Worm (Caenorhabditis elegans) whole organism, mixed stage, embryonic: Measurements from ENCODE around the gene F34H10.3.

ENCODE experiments used
- M03D4.4 ChIP-seq: sonication (generic microtip); optimal IDR thresholded peaks from 2 replicates; lab custom pipeline; 2017; ENCODE audit warnings: mild to moderate bottlenecking, missing genetic modification characterization, missing compliant biosample characterization
- bed-3 ChIP-seq: fragments of 200-800 bp; sonication (Bioruptor generic); optimal IDR thresholded peaks from 3 replicates; lab custom pipeline; 2018; ENCODE audit warnings: mild to moderate bottlenecking, missing genetic modification characterization, moderate library complexity, missing compliant biosample characterization
- blmp-1 ChIP-seq: fragments of 150-350 bp; optimal IDR thresholded peaks from 2 replicates; lab custom pipeline; 2014; ENCODE audit warnings: missing biosample characterization, missing genetic modification characterization
- ceh-39 ChIP-seq: fragments of 150-350 bp; optimal IDR thresholded peaks from 2 replicates; lab custom pipeline; 2014; ENCODE audit warnings: missing biosample characterization, missing genetic modification characterization
- ceh-83 ChIP-seq: fragments of 200-800 bp; sonication (Bioruptor generic); optimal IDR thresholded peaks from 2 replicates; lab custom pipeline; 2018; ENCODE audit warnings: mild to moderate bottlenecking, missing genetic modification characterization, missing compliant biosample characterization
- ces-1 ChIP-seq: fragments of 150-350 bp; optimal IDR thresholded peaks from 2 replicates; lab custom pipeline; 2014; ENCODE audit warnings: missing biosample characterization, missing genetic modification reagents, missing genetic modification characterization
- cnd-1 ChIP-seq: fragments of 200-800 bp; sonication (Bioruptor generic); optimal IDR thresholded peaks from 2 replicates; lab custom pipeline; 2018; ENCODE audit warnings: mild to moderate bottlenecking, missing genetic modification characterization, missing compliant biosample characterization
- drap-1 ChIP-seq: fragments of 200-800 bp; sonication (Bioruptor generic); optimal IDR thresholded peaks from 3 replicates; lab custom pipeline; 2018; ENCODE audit warnings: mild to moderate bottlenecking, missing genetic modification characterization, missing compliant biosample characterization
- elt-1 ChIP-seq: sonication (generic microtip); optimal IDR thresholded peaks from 2 replicates; lab custom pipeline; 2017; ENCODE audit warnings: missing genetic modification characterization, mild to moderate bottlenecking, missing compliant biosample characterization, antibody characterized with exemption, moderate library complexity, borderline replicate concordance; ENCODE audit not compliant: insufficient read depth
- elt-3 ChIP-seq: fragments of 150-350 bp; optimal IDR thresholded peaks from 2 replicates; lab custom pipeline; 2014; ENCODE audit warnings: missing biosample characterization, missing genetic modification characterization
- flh-1 ChIP-seq: fragments of 200-800 bp; sonication (Bioruptor generic); optimal IDR thresholded peaks from 2 replicates; lab custom pipeline; 2018; ENCODE audit warnings: mild to moderate bottlenecking, missing genetic modification characterization, moderate library complexity, missing compliant biosample characterization
- ham-2 ChIP-seq: fragments of 200-800 bp; sonication (Bioruptor generic); optimal IDR thresholded peaks from 2 replicates; lab custom pipeline; 2018; ENCODE audit warnings: mild to moderate bottlenecking, missing genetic modification characterization, missing compliant biosample characterization
- hlh-1 ChIP-seq: fragments of 150-350 bp; optimal IDR thresholded peaks from 2 replicates; lab custom pipeline; 2014; ENCODE audit warnings: missing biosample characterization, missing genetic modification reagents, missing genetic modification characterization
- lin-13 ChIP-seq: fragments of 150-350 bp; optimal IDR thresholded peaks from 2 replicates; lab custom pipeline; 2014; ENCODE audit warnings: missing biosample characterization, missing genetic modification characterization
- lin-32 ChIP-seq: fragments of 200-800 bp; sonication (Bioruptor generic); optimal IDR thresholded peaks from 2 replicates; lab custom pipeline; 2018; ENCODE audit warnings: mild to moderate bottlenecking, missing genetic modification characterization, missing compliant biosample characterization
- lsy-2 ChIP-seq: fragments of 150-350 bp; optimal IDR thresholded peaks from 2 replicates; lab custom pipeline; 2014; ENCODE audit warnings: missing biosample characterization, missing genetic modification characterization
- mab-5 ChIP-seq: fragments of 150-350 bp; optimal IDR thresholded peaks from 2 replicates; lab custom pipeline; 2014; ENCODE audit warnings: missing biosample characterization, missing genetic modification characterization
- mep-1 ChIP-seq: fragments of 150-350 bp; optimal IDR thresholded peaks from 2 replicates; lab custom pipeline; 2017; ENCODE audit warnings: missing biosample characterization, missing genetic modification reagents, missing genetic modification characterization, inconsistent platforms
- mls-2 ChIP-seq: sonication (generic microtip); optimal IDR thresholded peaks from 2 replicates; lab custom pipeline; 2016; ENCODE audit warnings: mild to moderate bottlenecking, missing genetic modification characterization, moderate library complexity, missing compliant biosample characterization
- nhr-2 ChIP-seq: fragments of 150-350 bp; optimal IDR thresholded peaks from 2 replicates; lab custom pipeline; 2014; ENCODE audit warnings: missing biosample characterization, missing genetic modification characterization
- nhr-28 ChIP-seq: fragments of 150-350 bp; optimal IDR thresholded peaks from 2 replicates; lab custom pipeline; 2014; ENCODE audit warnings: missing biosample characterization, missing genetic modification characterization
- nhr-76 ChIP-seq: sonication (generic microtip); optimal IDR thresholded peaks from 2 replicates; lab custom pipeline; 2017; ENCODE audit warnings: missing biosample characterization, missing genetic modification characterization
- pha-4 ChIP-seq: fragments of 150-350 bp; optimal IDR thresholded peaks from 2 replicates; lab custom pipeline; 2018; ENCODE audit warnings: missing biosample characterization, missing genetic modification reagents, missing genetic modification characterization
- sem-2 ChIP-seq: fragments of 200-800 bp; sonication (Bioruptor generic); optimal IDR thresholded peaks from 2 replicates; lab custom pipeline; 2018; ENCODE audit warnings: mild to moderate bottlenecking, missing genetic modification characterization, missing compliant biosample characterization
- snpc-4 ChIP-seq: fragments of 150-350 bp; optimal IDR thresholded peaks from 2 replicates; lab custom pipeline; 2014; ENCODE audit warnings: missing biosample characterization, missing genetic modification characterization
- sptf-1 ChIP-seq: sonication (generic microtip); optimal IDR thresholded peaks from 2 replicates; lab custom pipeline; 2017; ENCODE audit warnings: mild to moderate bottlenecking, missing genetic modification characterization, moderate library complexity, missing compliant biosample characterization
- unc-39 ChIP-seq: fragments of 150-350 bp; optimal IDR thresholded peaks from 2 replicates; lab custom pipeline; 2014; ENCODE audit warnings: missing biosample characterization, missing genetic modification characterization
- unc-62 ChIP-seq: fragments of 150-350 bp; optimal IDR thresholded peaks from 2 replicates; lab custom pipeline; 2014; ENCODE audit warnings: missing biosample characterization, missing genetic modification reagents, missing genetic modification characterization
- zip-8 ChIP-seq: fragments of 150-350 bp; optimal IDR thresholded peaks from 2 replicates; lab custom pipeline; 2014; ENCODE audit warnings: missing biosample characterization, missing genetic modification characterization
- ztf-11 ChIP-seq: fragments of 150-350 bp; optimal IDR thresholded peaks from 2 replicates; lab custom pipeline; 2014; ENCODE audit warnings: missing biosample characterization, missing genetic modification characterization

F34H10.3 gene

DNA sequence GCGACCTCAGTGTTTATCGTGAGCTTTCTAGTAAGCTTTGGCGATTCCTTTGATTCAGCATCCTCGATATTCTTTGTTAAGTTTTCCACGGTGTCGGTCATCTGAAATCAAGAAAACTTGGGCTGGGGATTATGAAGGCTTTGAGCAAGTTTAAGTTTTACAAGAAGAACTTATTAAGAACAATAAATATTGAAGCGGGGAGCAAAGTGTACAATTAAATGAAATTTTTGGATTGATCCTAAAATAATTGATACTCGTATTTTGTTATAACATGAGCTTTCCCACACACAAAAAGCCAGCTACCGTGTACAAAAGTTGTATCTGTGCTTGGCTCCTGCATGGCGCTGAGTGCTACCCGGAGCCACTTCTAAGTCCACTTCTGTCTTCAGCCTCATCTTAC is at the start of gene F34H10.3:
Gene F34H10.3, minus strand, starts transcription at position 101 of the 400 bp plus-strand sequence.
- TF ChIP-seq mep-1 (tag; lab: Kevin White, UChicago) (no peak), bed-3 (GFP tag; lab: Kevin White, UChicago) (no peak)

DNA sequence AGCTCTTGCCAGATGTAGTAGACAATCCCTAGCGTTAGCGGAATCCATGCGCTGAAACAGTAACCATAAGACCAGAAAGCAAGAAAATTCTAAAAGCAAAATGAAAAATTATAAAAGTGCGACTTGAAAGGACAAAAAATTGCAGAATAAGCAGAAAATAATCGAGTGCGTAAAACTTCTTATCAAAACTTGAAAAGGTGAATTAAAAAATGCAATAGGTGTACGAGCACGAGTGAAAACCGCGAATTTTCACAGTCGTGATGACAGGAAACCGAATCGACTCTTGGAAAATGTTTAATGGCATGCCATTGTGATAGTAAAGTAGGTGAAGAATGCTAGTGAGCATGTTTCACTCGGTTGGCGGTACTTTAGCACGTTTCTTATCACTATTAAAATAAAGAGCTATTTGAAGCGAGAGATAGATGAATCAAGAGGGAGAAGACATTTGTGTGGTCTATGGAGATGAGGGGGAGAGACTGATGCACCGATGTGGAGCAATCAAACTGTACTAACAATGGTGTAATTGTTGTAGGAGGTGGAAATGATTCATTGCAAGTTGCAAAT is 45.4 kb upstream of the F34H10.3 start, which contains the start of gene ifp-1:
Gene ifp-1, minus strand, starts transcription at position 51 of the 564 bp plus-strand sequence.
- TF ChIP-seq mls-2 (no peak), nhr-28 (tag; lab: Kevin White, UChicago) (no peak), ceh-39 (tag; lab: Kevin White, UChicago) (no peak), pha-4 (tag; lab: Kevin White, UChicago) (no peak), zip-8 (tag; lab: Kevin White, UChicago) (no peak), unc-62 (GFP tag; lab: Kevin White, UChicago) (no peak), lsy-2 (tag; lab: Kevin White, UChicago) (no peak), blmp-1 (tag; lab: Kevin White, UChicago) (no peak), unc-39 (tag; lab: Kevin White, UChicago) (no peak)

DNA sequence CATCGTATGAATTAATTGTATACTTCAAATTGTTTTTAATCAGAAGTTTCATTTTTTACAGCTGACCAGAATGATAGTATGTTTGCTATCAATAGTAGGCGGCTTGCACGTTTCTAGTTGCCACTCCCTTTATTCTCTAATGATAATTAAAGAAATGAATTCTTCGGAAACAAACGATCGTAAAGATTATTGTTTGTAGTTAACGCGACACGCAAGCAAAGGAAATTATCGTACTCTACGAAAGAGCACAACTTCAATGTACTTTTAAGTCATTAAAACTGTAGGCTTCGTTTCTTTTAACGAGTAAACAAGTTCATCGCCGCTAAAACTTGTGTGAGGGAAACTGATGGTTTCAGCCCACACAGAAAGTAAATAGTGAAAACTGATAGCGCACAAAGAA is 44.6 kb upstream of the F34H10.3 start:
- no peak for TF ChIP-seq drap-1 (GFP tag; lab: Kevin White, UChicago)
- no peak for TF ChIP-seq nhr-2 (tag; lab: Kevin White, UChicago)
- no peak for TF ChIP-seq elt-1
- no peak for TF ChIP-seq ztf-11 (tag; lab: Kevin White, UChicago)
- TF ChIP-seq sem-2 (GFP tag; lab: Kevin White, UChicago), result no peak
- TF ChIP-seq sptf-1 (tag; lab: Kevin White, UChicago), result no peak
- no peak for TF ChIP-seq blmp-1 (tag; lab: Kevin White, UChicago)
- TF ChIP-seq ham-2, result no peak
- TF ChIP-seq mab-5 (tag; lab: Kevin White, UChicago), result no peak
- no peak for TF ChIP-seq cnd-1 (tag; lab: Kevin White, UChicago)
- no peak for TF ChIP-seq mls-2
- TF ChIP-seq hlh-1 (tag; lab: Kevin White, UChicago), result no peak

DNA sequence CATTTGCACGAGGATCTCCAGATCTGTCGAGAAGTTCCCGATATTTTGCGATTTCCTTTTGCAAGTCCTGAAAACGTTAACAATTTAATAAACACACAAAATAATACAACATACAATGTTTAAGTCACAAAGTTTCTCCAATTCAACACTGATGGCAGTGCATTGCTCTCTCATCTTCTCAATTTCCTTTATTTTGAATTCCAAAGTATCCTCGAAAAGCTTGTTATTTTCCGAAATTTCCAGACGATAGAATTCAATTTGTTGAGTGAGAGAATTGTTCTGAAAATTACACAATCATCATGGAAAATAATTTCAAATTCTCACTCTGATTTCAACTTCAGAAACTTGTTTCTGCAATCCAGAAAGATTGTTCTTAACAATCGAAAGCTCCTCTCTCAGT is 43.1 kb upstream of the F34H10.3 start:
- TF ChIP-seq blmp-1 (tag; lab: Kevin White, UChicago), result no peak
- no peak for TF ChIP-seq nhr-28 (tag; lab: Kevin White, UChicago)
- TF ChIP-seq nhr-2 (tag; lab: Kevin White, UChicago), result no peak
- TF ChIP-seq ceh-83, result no peak
- no peak for TF ChIP-seq ham-2
- TF ChIP-seq ceh-39 (tag; lab: Kevin White, UChicago), result no peak
- no peak for TF ChIP-seq unc-39 (tag; lab: Kevin White, UChicago)
- no peak for TF ChIP-seq flh-1 (GFP tag; lab: Kevin White, UChicago)
- TF ChIP-seq snpc-4, result no peak
- TF ChIP-seq mep-1 (tag; lab: Kevin White, UChicago), result no peak
- no peak for TF ChIP-seq M03D4.4 (tag; lab: Kevin White, UChicago)

ce11 chrX:9676788-9677454 is 42.1 kb upstream of the F34H10.3 start:
- TF ChIP-seq elt-3 (no peak), sptf-1 (tag; lab: Kevin White, UChicago) (no peak), lin-32 (GFP tag; lab: Kevin White, UChicago) (no peak), lsy-2 (tag; lab: Kevin White, UChicago) (no peak), lin-13 (no peak), nhr-76 (tag; lab: Kevin White, UChicago) (no peak), flh-1 (GFP tag; lab: Kevin White, UChicago) (no peak), ces-1 (GFP tag; lab: Kevin White, UChicago) (no peak), ztf-11 (tag; lab: Kevin White, UChicago) (no peak), unc-62 (GFP tag; lab: Kevin White, UChicago) (no peak)
